Worm (Caenorhabditis elegans): Measurements from ENCODE around the gene srlf-24.
A peak's percentile ranks its signal among the peaks of the same experiment; 100 is the strongest.

Gene srlf-24

ce11 chrIV:11118837-11119491, 13.3 kb upstream of the srlf-24 start, which contains the start of the genes imp-2 and enpl-1 (continued):
- TF ChIP-seq nhr-11 (tag; optimal IDR thresholded peaks at IDR 0.05) (peak; percentile 18), egl-27 (tag; optimal IDR thresholded peaks at IDR 0.05) (peak; percentile 25)

- TF ChIP-seq lin-39 (tag; optimal IDR thresholded peaks at IDR 0.05) (no peak), nhr-12 (tag; optimal IDR thresholded peaks at IDR 0.05) (no peak), nfya-1 (tag; optimal IDR thresholded peaks at IDR 0.05; ENCODE audit: insufficient read depth) (no peak), egl-5 (tag; optimal IDR thresholded peaks at IDR 0.05) (no peak), nhr-76 (tag; optimal IDR thresholded peaks at IDR 0.05) (no peak), hmg-11 (tag; optimal IDR thresholded peaks at IDR 0.05) (no peak), nhr-28 (tag; optimal IDR thresholded peaks at IDR 0.05) (no peak), tbx-2 (tag; optimal IDR thresholded peaks at IDR 0.05) (no peak), sea-2 (GFP tag; optimal IDR thresholded peaks at IDR 0.05) (no peak)
These were observed 7.0 kb upstream of the srlf-24 start, which contains the start of gene clc-9 for ce11 chrIV:11112641-11113040. Gene clc-9 (plus strand): TSS chrIV:11112941.

- TF ChIP-seq elt-3 (tag; optimal IDR thresholded peaks at IDR 0.05): no peak
- peak; percentile 3 for TF ChIP-seq egl-5 (tag; optimal IDR thresholded peaks at IDR 0.05)
- peak; percentile 24 for TF ChIP-seq nfya-1 (tag; optimal IDR thresholded peaks at IDR 0.05; ENCODE audit: insufficient read depth)
These were observed 6.3 kb upstream of the srlf-24 start for ce11 chrIV:11111898-11112297.

- TF ChIP-seq eor-1 (tag; optimal IDR thresholded peaks at IDR 0.05): no peak
- peak; percentile 23 for TF ChIP-seq R02D3.7 (tag; optimal IDR thresholded peaks at IDR 0.05)
- TF ChIP-seq ceh-9 (tag; optimal IDR thresholded peaks at IDR 0.05): no peak
- peak; percentile 27 for TF ChIP-seq elt-2 (tag; optimal IDR thresholded peaks at IDR 0.05)
- peak; percentile 40 for TF ChIP-seq lin-39 (tag; optimal IDR thresholded peaks at IDR 0.05)
- no peak for TF ChIP-seq egl-5 (tag; optimal IDR thresholded peaks at IDR 0.05)
- peak; percentile 8 for TF ChIP-seq skn-1 (tag; optimal IDR thresholded peaks at IDR 0.05)
- no peak for TF ChIP-seq mml-1 (tag; optimal IDR thresholded peaks at IDR 0.05)
- no peak for TF ChIP-seq fkh-2 (tag; optimal IDR thresholded peaks at IDR 0.05)
- no peak for TF ChIP-seq nhr-28 (tag; optimal IDR thresholded peaks at IDR 0.05)
- TF ChIP-seq snpc-4 (tag; optimal IDR thresholded peaks at IDR 0.05): peak; percentile 16
- peak; percentile 91 for TF ChIP-seq nfya-1 (tag; optimal IDR thresholded peaks at IDR 0.05; ENCODE audit: insufficient read depth)
- TF ChIP-seq nhr-23 (tag; optimal IDR thresholded peaks at IDR 0.05): peak; percentile 78
- peak; percentile 67 for TF ChIP-seq lin-15B (tag; optimal IDR thresholded peaks at IDR 0.05)
- peak; percentile 23 for TF ChIP-seq ceh-28 (tag; optimal IDR thresholded peaks at IDR 0.05)
- peak; percentile 60 for TF ChIP-seq pha-4 (tag; optimal IDR thresholded peaks at IDR 0.05)
- TF ChIP-seq nhr-77 (tag; optimal IDR thresholded peaks at IDR 0.05): no peak
- TF ChIP-seq nhr-25 (tag; optimal IDR thresholded peaks at IDR 0.05): peak; percentile 39
- TF ChIP-seq pqm-1 (tag; optimal IDR thresholded peaks at IDR 0.05): peak; percentile 23
- TF ChIP-seq hmg-11 (tag; optimal IDR thresholded peaks at IDR 0.05): peak; percentile 80
These were observed 5.5 kb upstream of the srlf-24 start, which contains the start of gene rps-5 for ce11 chrIV:11110995-11111619. Gene rps-5 (minus strand): TSS chrIV:11111045.

- no peak for TF ChIP-seq jun-1 (tag; optimal IDR thresholded peaks at IDR 0.05)
- no peak for TF ChIP-seq sea-2 (GFP tag; optimal IDR thresholded peaks at IDR 0.05)
- no peak for TF ChIP-seq skn-1 (tag; optimal IDR thresholded peaks at IDR 0.05)
- no peak for TF ChIP-seq ceh-16 (tag; optimal IDR thresholded peaks at IDR 0.05)
- peak; percentile 24 for TF ChIP-seq nhr-43 (tag; optimal IDR thresholded peaks at IDR 0.05; ENCODE audit: poor library complexity, severe bottlenecking)
- no peak for TF ChIP-seq mml-1 (tag; optimal IDR thresholded peaks at IDR 0.05)
- TF ChIP-seq nhr-12 (tag; optimal IDR thresholded peaks at IDR 0.05): no peak
- TF ChIP-seq R02D3.7 (tag; optimal IDR thresholded peaks at IDR 0.05): peak; percentile 15
- TF ChIP-seq nhr-76 (tag; optimal IDR thresholded peaks at IDR 0.05): no peak
- peak; percentile 9 for TF ChIP-seq ama-1 (optimal IDR thresholded peaks at IDR 0.05)
These were observed 4.1 kb upstream of the srlf-24 start, which contains the start of gene pigk-1 for ce11 chrIV:11109771-11110170. Gene pigk-1 (minus strand): TSS chrIV:11110018.
